Worm (Caenorhabditis elegans) whole organism, L3 larva: ENCODE data around the gene math-14.

Experiments
- pqm-1 ChIP-seq: fragments of 150-350 bp; optimal IDR thresholded peaks from 2 replicates; lab custom pipeline; 2017; ENCODE audit warnings: missing biosample characterization, missing genetic modification characterization, inconsistent platforms
- unc-39 ChIP-seq: sonication (generic microtip); optimal IDR thresholded peaks from 4 replicates; lab custom pipeline; 2017; ENCODE audit warnings: missing biosample characterization, missing genetic modification characterization

- no peak for TF ChIP-seq unc-39 (tag; lab: Kevin White, UChicago)
- TF ChIP-seq pqm-1 (tag; lab: Kevin White, UChicago), result no peak
These were observed 16.7 kb upstream of the math-14 start, which contains the start of gene C52E2.2 for ce11 chrII:1852503-1852902.
